Fruit fly (Drosophila melanogaster) whole organism, embryonic: Measurements from ENCODE around the gene CG16978.

Experiments used
- Antp ChIP-seq: fragments of 200-800 bp; sonication (Bioruptor generic); optimal IDR thresholded peaks from 3 replicates; lab custom pipeline; 2016; ENCODE audit warnings: missing biosample characterization, missing genetic modification characterization
- Atf3 ChIP-seq: fragments of 200-800 bp; sonication (Bioruptor generic); optimal IDR thresholded peaks from 3 replicates; lab custom pipeline; 2016; ENCODE audit warnings: missing biosample characterization, missing genetic modification characterization
- CG11560 ChIP-seq: fragments of 200-800 bp; sonication (Bioruptor generic); IDR thresholded peaks from 3 replicates; pipeline ENCODE4 v1.3.6; 2022; ENCODE audit warnings: missing biosample characterization, missing genetic modification characterization
- CG12219 ChIP-seq: fragments of 200-800 bp; sonication (Bioruptor generic); optimal IDR thresholded peaks from 3 replicates; lab custom pipeline; 2018; ENCODE audit warnings: missing biosample characterization, mild to moderate bottlenecking, missing genetic modification characterization
- CG12299 ChIP-seq: fragments of 200-800 bp; sonication (Bioruptor generic); optimal IDR thresholded peaks from 2 replicates; lab custom pipeline; 2018; ENCODE audit warnings: missing biosample characterization, mild to moderate bottlenecking, missing genetic modification characterization
- CG12659 ChIP-seq: fragments of 200-800 bp; sonication (Bioruptor generic); optimal IDR thresholded peaks from 3 replicates; lab custom pipeline; 2017; ENCODE audit warnings: mild to moderate bottlenecking, missing biosample characterization, missing genetic modification reagents, missing genetic modification characterization
- CG13775 ChIP-seq: fragments of 200-800 bp; sonication (Bioruptor generic); optimal IDR thresholded peaks from 3 replicates; lab custom pipeline; 2017; ENCODE audit warnings: missing biosample characterization, mild to moderate bottlenecking, missing genetic modification characterization
- CG14667 ChIP-seq: fragments of 200-800 bp; sonication (Bioruptor generic); IDR thresholded peaks from 2 replicates; pipeline ENCODE4 v1.3.6; 2022; ENCODE audit warnings: missing biosample characterization, missing genetic modification characterization
- CG15479 ChIP-seq: fragments of 200-800 bp; sonication (Bioruptor generic); optimal IDR thresholded peaks from 3 replicates; lab custom pipeline; 2019; ENCODE audit warnings: missing biosample characterization, mild to moderate bottlenecking, missing genetic modification characterization, moderate library complexity
- CG15514 ChIP-seq: fragments of 200-800 bp; sonication (Bioruptor generic); optimal IDR thresholded peaks from 3 replicates; lab custom pipeline; 2017; ENCODE audit warnings: missing biosample characterization, missing genetic modification characterization, mild to moderate bottlenecking, moderate library complexity, missing genetic modification reagents
- CG17186 ChIP-seq: fragments of 200-800 bp; sonication (Bioruptor generic); optimal IDR thresholded peaks from 3 replicates; lab custom pipeline; 2017; ENCODE audit warnings: missing biosample characterization, missing genetic modification reagents, missing genetic modification characterization
- CG18599 ChIP-seq: fragments of 200-800 bp; sonication (Bioruptor generic); optimal IDR thresholded peaks from 3 replicates; lab custom pipeline; 2017; ENCODE audit warnings: missing biosample characterization, missing genetic modification characterization, mild to moderate bottlenecking, moderate library complexity, missing genetic modification reagents
- CG2712 ChIP-seq: fragments of 200-800 bp; optimal IDR thresholded peaks from 3 replicates; lab custom pipeline; 2019; ENCODE audit warnings: missing biosample characterization, mild to moderate bottlenecking, missing genetic modification characterization, moderate library complexity
- CG31224 ChIP-seq: fragments of 200-800 bp; sonication (Bioruptor generic); IDR thresholded peaks from 2 replicates; pipeline ENCODE4 v1.3.6; 2022; ENCODE audit warnings: missing biosample characterization, missing genetic modification characterization
- CG32772 ChIP-seq: fragments of 200-800 bp; sonication (Bioruptor generic); IDR thresholded peaks from 2 replicates; pipeline ENCODE4 v1.3.6; 2022; ENCODE audit warnings: missing biosample characterization, missing genetic modification characterization
- CG33213 ChIP-seq: fragments of 200-800 bp; sonication (Bioruptor generic); optimal IDR thresholded peaks from 3 replicates; lab custom pipeline; 2016; ENCODE audit warnings: missing biosample characterization, missing genetic modification characterization
- CG4328 ChIP-seq: fragments of 200-800 bp; sonication (Bioruptor generic); optimal IDR thresholded peaks from 3 replicates; lab custom pipeline; 2017; ENCODE audit warnings: missing biosample characterization, missing genetic modification reagents, missing genetic modification characterization
- ERR ChIP-seq: fragments of 200-800 bp; sonication (Bioruptor generic); optimal IDR thresholded peaks from 2 replicates; lab custom pipeline; 2016; ENCODE audit warnings: missing biosample characterization, missing genetic modification characterization
- Elba2 ChIP-seq: fragments of 200-800 bp; sonication (Bioruptor generic); optimal IDR thresholded peaks from 3 replicates; lab custom pipeline; 2016; ENCODE audit warnings: missing biosample characterization, missing genetic modification characterization
- Fer1 ChIP-seq: fragments of 200-800 bp; sonication (Bioruptor generic); optimal IDR thresholded peaks from 2 replicates; lab custom pipeline; 2017; ENCODE audit warnings: missing biosample characterization, mild to moderate bottlenecking, missing genetic modification characterization
- Hmx ChIP-seq: fragments of 200-800 bp; sonication (Bioruptor generic); optimal IDR thresholded peaks from 2 replicates; lab custom pipeline; 2016; ENCODE audit warnings: missing biosample characterization, missing genetic modification characterization
- Med ChIP-seq: fragments of 200-800 bp; sonication (Bioruptor generic); peaks from one replicate; lab custom pipeline; 2016; ENCODE audit warnings: missing biosample characterization, missing genetic modification characterization, mild to moderate bottlenecking, inconsistent platforms, moderate library complexity
- Mes4 ChIP-seq: fragments of 200-800 bp; sonication (Bioruptor generic); optimal IDR thresholded peaks from 2 replicates; lab custom pipeline; 2016; ENCODE audit warnings: missing biosample characterization, missing genetic modification characterization
- NfI ChIP-seq: fragments of 200-800 bp; sonication (Bioruptor generic); optimal IDR thresholded peaks from 3 replicates; lab custom pipeline; 2018; ENCODE audit warnings: missing biosample characterization, mild to moderate bottlenecking, missing genetic modification characterization, moderate library complexity
- PHDP ChIP-seq: fragments of 200-800 bp; sonication (Bioruptor generic); optimal IDR thresholded peaks from 3 replicates; lab custom pipeline; 2018; ENCODE audit warnings: missing biosample characterization, mild to moderate bottlenecking, missing genetic modification characterization, moderate library complexity
- Ptx1 ChIP-seq: fragments of 200-800 bp; sonication (Bioruptor generic); IDR thresholded peaks from 2 replicates; pipeline ENCODE4 v1.3.6; 2022; ENCODE audit warnings: missing biosample characterization, missing genetic modification characterization
- Sry-β ChIP-seq: fragments of 200-800 bp; sonication (Bioruptor generic); optimal IDR thresholded peaks from 2 replicates; lab custom pipeline; 2018; ENCODE audit warnings: missing biosample characterization, mild to moderate bottlenecking, missing genetic modification characterization, moderate library complexity
- Trl ChIP-seq, 3 experiments: fragments of >200 bp in 2 of 3; fragments of 200-800 bp in 1 of 3; sonication (Bioruptor generic) in 1 of 3; optimal IDR thresholded peaks; 2 replicates in 1 of 3; 3 replicates in 2 of 3; lab custom pipeline; 2016 to 2017; ENCODE audit warnings: missing biosample characterization in 1 of 3, missing genetic modification characterization in 1 of 3
- Vsx1 ChIP-seq: fragments of 200-800 bp; sonication (Bioruptor generic); optimal IDR thresholded peaks from 2 replicates; lab custom pipeline; 2017; ENCODE audit warnings: missing biosample characterization, mild to moderate bottlenecking, missing genetic modification characterization, missing genetic modification reagents
- cato ChIP-seq: fragments of 200-800 bp; sonication (Bioruptor generic); optimal IDR thresholded peaks from 2 replicates; lab custom pipeline; 2016; ENCODE audit warnings: missing biosample characterization, missing genetic modification characterization, borderline replicate concordance
- crc ChIP-seq: fragments of 200-800 bp; sonication (Bioruptor generic); optimal IDR thresholded peaks from 2 replicates; lab custom pipeline; 2016; ENCODE audit warnings: missing biosample characterization, missing genetic modification characterization
- crol ChIP-seq: fragments of 200-800 bp; sonication (Bioruptor generic); IDR thresholded peaks from 2 replicates; pipeline ENCODE4 v1.3.6; 2022; ENCODE audit warnings: missing biosample characterization, missing genetic modification characterization
- dan ChIP-seq: fragments of 200-800 bp; sonication (Bioruptor generic); IDR thresholded peaks from 2 replicates; pipeline ENCODE4 v1.3.6; 2022; ENCODE audit warnings: missing biosample characterization, missing genetic modification characterization
- gcm ChIP-seq: fragments of 200-800 bp; sonication (Bioruptor generic); optimal IDR thresholded peaks from 2 replicates; lab custom pipeline; 2019; ENCODE audit warnings: missing biosample characterization, mild to moderate bottlenecking, missing genetic modification characterization, moderate library complexity
- grau ChIP-seq: fragments of 200-800 bp; optimal IDR thresholded peaks from 3 replicates; lab custom pipeline; 2019; ENCODE audit warnings: missing biosample characterization, mild to moderate bottlenecking, missing genetic modification characterization, moderate library complexity
- gro ChIP-seq: fragments of 200-800 bp; sonication (Bioruptor generic); optimal IDR thresholded peaks from 2 replicates; lab custom pipeline; 2016; ENCODE audit warnings: missing biosample characterization, missing genetic modification characterization
- inv ChIP-seq: fragments of 200-800 bp; sonication (Bioruptor generic); IDR thresholded peaks from 2 replicates; pipeline ENCODE4 v1.3.6; 2022; ENCODE audit warnings: missing biosample characterization, missing genetic modification characterization; ENCODE audit not compliant: partially characterized antibody
- mirr ChIP-seq: fragments of 200-800 bp; sonication (Bioruptor generic); optimal IDR thresholded peaks from 3 replicates; lab custom pipeline; 2018; ENCODE audit warnings: missing biosample characterization, mild to moderate bottlenecking, missing genetic modification characterization
- oc ChIP-seq: fragments of 200-800 bp; sonication (Bioruptor generic); optimal IDR thresholded peaks from 2 replicates; lab custom pipeline; 2018; ENCODE audit warnings: missing biosample characterization, mild to moderate bottlenecking, missing genetic modification characterization, moderate library complexity
- pnt ChIP-seq: fragments of 200-800 bp; sonication (Bioruptor generic); optimal IDR thresholded peaks from 3 replicates; lab custom pipeline; 2016; ENCODE audit warnings: missing biosample characterization, missing genetic modification characterization
- prd ChIP-seq, 3 experiments: fragments of >200 bp in 2 of 3; fragments of 200-800 bp in 1 of 3; sonication (Bioruptor generic) in 1 of 3; optimal IDR thresholded peaks in 2 of 3; IDR thresholded peaks in 1 of 3; 2 replicates in 2 of 3; 3 replicates in 1 of 3; pipeline versions ENCODE4 v1.3.6 to Lab custom; 2017 to 2022; ENCODE audit warnings: missing biosample characterization in 1 of 3, missing genetic modification characterization in 1 of 3
- rib ChIP-seq: fragments of 200-800 bp; sonication (Bioruptor generic); IDR thresholded peaks from 2 replicates; pipeline ENCODE4 v1.3.6; 2022; ENCODE audit warnings: missing biosample characterization, missing genetic modification characterization
- sna ChIP-seq: fragments of 200-800 bp; sonication (Bioruptor generic); IDR thresholded peaks from 2 replicates; pipeline ENCODE4 v1.3.6; 2022; ENCODE audit warnings: missing biosample characterization, missing genetic modification characterization; ENCODE audit not compliant: partially characterized antibody
- sob ChIP-seq: fragments of 200-800 bp; sonication (Bioruptor generic); IDR thresholded peaks from 2 replicates; pipeline ENCODE4 v1.3.6; 2022; ENCODE audit warnings: missing biosample characterization, missing genetic modification characterization
- stc ChIP-seq: fragments of 200-800 bp; sonication (Bioruptor generic); IDR thresholded peaks from 2 replicates; pipeline ENCODE4 v1.3.6; 2022; ENCODE audit warnings: missing biosample characterization, missing genetic modification characterization
- unc-4 ChIP-seq: fragments of 200-800 bp; sonication (Bioruptor generic); IDR thresholded peaks from 2 replicates; pipeline ENCODE4 v1.3.6; 2022; ENCODE audit warnings: missing biosample characterization, missing genetic modification characterization; ENCODE audit not compliant: partially characterized antibody
- wek ChIP-seq: fragments of 200-800 bp; sonication (Bioruptor generic); optimal IDR thresholded peaks from 3 replicates; lab custom pipeline; 2018; ENCODE audit warnings: missing biosample characterization, mild to moderate bottlenecking, missing genetic modification characterization, moderate library complexity
- zf30C ChIP-seq: fragments of 200-800 bp; sonication (Bioruptor generic); optimal IDR thresholded peaks from 3 replicates; lab custom pipeline; 2018; ENCODE audit warnings: missing biosample characterization, mild to moderate bottlenecking, missing genetic modification characterization

The CG16978 gene

DNA sequence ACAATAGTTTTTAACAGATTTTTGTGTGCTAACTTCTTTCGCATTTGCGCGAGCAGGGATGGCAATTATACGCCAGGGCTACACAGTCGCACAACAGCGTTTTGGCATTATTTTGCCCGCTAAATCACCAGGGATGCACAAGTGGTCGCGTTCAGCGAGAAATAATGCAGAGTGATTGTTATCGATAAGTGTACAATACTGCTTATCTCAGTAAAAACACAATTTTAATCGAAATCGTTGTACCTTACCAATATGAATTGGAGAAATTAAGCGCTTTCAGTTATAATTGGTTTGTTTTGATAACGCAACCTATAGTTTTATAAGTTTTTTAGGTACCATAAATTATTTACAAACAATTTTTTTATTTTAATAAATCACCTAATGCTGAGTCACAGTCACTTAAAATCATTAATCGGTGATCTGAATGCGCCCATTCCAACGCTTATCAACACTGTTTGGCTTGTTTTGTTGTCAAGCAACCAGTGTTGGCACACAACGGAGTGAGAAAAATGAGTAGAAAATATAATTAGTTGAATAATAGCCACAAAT is 33.4 kb upstream of the CG16978 start, which contains the start of the genes Sfmbt and CG5439 (continued):
- TF ChIP-seq Ptx1 (GFP tag; lab: Robert Waterston, UW) (peak; percentile 67), CG14667 (GFP tag; lab: Robert Waterston, UW) (peak; percentile 64; the same call in 1 of the 2 replicates), grau (tag; lab: Kevin White, UChicago) (peak; percentile 79), Antp (GFP tag; lab: Kevin White, UChicago) (peak; percentile 86), Fer1 (GFP tag; lab: Kevin White, UChicago) (peak; percentile 73), sob (GFP tag; lab: Robert Waterston, UW) (peak; percentile 81), cato (GFP tag; lab: Kevin White, UChicago) (peak; percentile 65), ERR (peak; percentile 71), CG15479 (peak; percentile 97), Mes4 (GFP tag; lab: Kevin White, UChicago) (peak; percentile 68), Hmx (GFP tag; lab: Kevin White, UChicago) (peak; percentile 33), inv (GFP tag; lab: Robert Waterston, UW) (peak; percentile 23; the same call in 1 of the 2 replicates), prd (optimal IDR thresholded peaks at IDR 0.05; lab: Kevin White, UChicago) (no peak), prd (GFP tag; IDR thresholded peaks at IDR 0.05; lab: Robert Waterston, UW) (peak; percentile 80), CG11560 (tag; lab: Robert Waterston, UW) (peak; percentile 65; the same call in 2 of the 3 replicates), CG12219 (GFP tag; lab: Kevin White, UChicago) (no peak), NfI (GFP tag; lab: Kevin White, UChicago) (peak; percentile 74), CG4328 (peak; percentile 68), stc (GFP tag; lab: Robert Waterston, UW) (no peak), CG18599 (GFP tag; lab: Kevin White, UChicago) (no peak), Elba2 (GFP tag; lab: Kevin White, UChicago) (peak; percentile 68), gcm (GFP tag; lab: Kevin White, UChicago) (no peak), CG32772 (GFP tag; lab: Robert Waterston, UW) (peak; percentile 52), wek (GFP tag; lab: Kevin White, UChicago) (no peak), Med (GFP tag; lab: Kevin White, UChicago) (peak; percentile 96), Trl (optimal IDR thresholded peaks at IDR 0.05; lab: Kevin White, UChicago) (no peak), Trl (GFP tag; optimal IDR thresholded peaks at IDR 0.05; lab: Kevin White, UChicago) (peak; percentile 82), crc (GFP tag; lab: Kevin White, UChicago) (peak; percentile 29), CG15514 (GFP tag; lab: Kevin White, UChicago) (peak; percentile 62), mirr (no peak), CG31224 (GFP tag; lab: Robert Waterston, UW) (peak; percentile 40; the same call in 1 of the 2 replicates), CG13775 (GFP tag; lab: Kevin White, UChicago) (peak; percentile 88), PHDP (tag; lab: Kevin White, UChicago) (no peak), CG12299 (tag; lab: Kevin White, UChicago) (peak; percentile 6), CG17186 (GFP tag; lab: Kevin White, UChicago) (peak; percentile 90), CG2712 (tag; lab: Kevin White, UChicago) (peak; percentile 82), CG12659 (GFP tag; lab: Kevin White, UChicago) (peak; percentile 94), Sry-β (GFP tag; lab: Kevin White, UChicago) (peak; percentile 80), crol (GFP tag; lab: Robert Waterston, UW) (no peak), gro (peak; percentile 17), oc (no peak), CG33213 (GFP tag; lab: Kevin White, UChicago) (peak; percentile 40), unc-4 (GFP tag; lab: Robert Waterston, UW) (peak; percentile 33), sna (GFP tag; lab: Robert Waterston, UW) (no peak; the same call in 1 of the 2 replicates), zf30C (GFP tag; lab: Kevin White, UChicago) (no peak), Atf3 (GFP tag; lab: Kevin White, UChicago) (peak; percentile 53), pnt (peak; percentile 82), rib (GFP tag; lab: Robert Waterston, UW) (peak; percentile 85), Vsx1 (GFP tag; lab: Kevin White, UChicago) (no peak), dan (GFP tag; lab: Robert Waterston, UW) (no peak)
